Fruit fly (Drosophila melanogaster): ENCODE data around the gene kirre.

- TF ChIP-seq Eip75B (GFP tag; optimal IDR thresholded peaks at IDR 0.05): no peak
- no peak for TF ChIP-seq Sox102F (GFP tag; optimal IDR thresholded peaks at IDR 0.05)
- no peak for TF ChIP-seq Hr38 (GFP tag; optimal IDR thresholded peaks at IDR 0.05)
- TF ChIP-seq Smox (GFP tag; optimal IDR thresholded peaks at IDR 0.05): no peak
- TF ChIP-seq CG8632 (GFP tag; optimal IDR thresholded peaks at IDR 0.05): no peak
Observed at dm6 chrX:3022464-3022863, 282.3 kb downstream of the kirre start.

All from whole organism, prepupa.